Fruit fly (Drosophila melanogaster) whole organism, embryonic: ENCODE measurements around the gene BG642167.

ENCODE experiments used
- CG10267 ChIP-seq: fragments of 200-800 bp; sonication (Bioruptor generic); optimal IDR thresholded peaks from 2 replicates; lab custom pipeline; 2018; ENCODE audit warnings: missing biosample characterization, mild to moderate bottlenecking, missing genetic modification characterization, moderate library complexity
- CG11695 ChIP-seq: fragments of 200-800 bp; sonication (Bioruptor generic); IDR thresholded peaks from 3 replicates; pipeline ENCODE4 v1.3.6; 2022; ENCODE audit warnings: missing biosample characterization, missing genetic modification characterization
- CG12769 ChIP-seq: fragments of 200-800 bp; sonication (Bioruptor generic); optimal IDR thresholded peaks from 2 replicates; lab custom pipeline; 2019; ENCODE audit warnings: missing biosample characterization, mild to moderate bottlenecking, missing genetic modification characterization, moderate library complexity
- CG13287 ChIP-seq: fragments of 200-800 bp; sonication (Bioruptor generic); IDR thresholded peaks from 2 replicates; pipeline ENCODE4 v1.3.6; 2022; ENCODE audit warnings: missing biosample characterization, missing genetic modification characterization; ENCODE audit not compliant: partially characterized antibody
- CG13296 ChIP-seq: fragments of 200-800 bp; sonication (Bioruptor generic); optimal IDR thresholded peaks from 3 replicates; lab custom pipeline; 2018; ENCODE audit warnings: missing biosample characterization, mild to moderate bottlenecking, missing genetic modification characterization
- CG15696 ChIP-seq: fragments of 200-800 bp; sonication (Bioruptor generic); optimal IDR thresholded peaks from 2 replicates; lab custom pipeline; 2019; ENCODE audit warnings: missing biosample characterization, mild to moderate bottlenecking, missing genetic modification characterization, moderate library complexity
- CG1602 ChIP-seq: fragments of 200-800 bp; sonication (Bioruptor generic); optimal IDR thresholded peaks from 3 replicates; lab custom pipeline; 2016; ENCODE audit warnings: missing biosample characterization, missing genetic modification characterization
- CG18011 ChIP-seq: fragments of 200-800 bp; sonication (Bioruptor generic); optimal IDR thresholded peaks from 2 replicates; lab custom pipeline; 2017; ENCODE audit warnings: missing biosample characterization, missing genetic modification characterization, mild to moderate bottlenecking, moderate library complexity, missing genotype
- CG2202 ChIP-seq: fragments of 200-800 bp; sonication (Bioruptor generic); optimal IDR thresholded peaks from 2 replicates; lab custom pipeline; 2018; ENCODE audit warnings: missing biosample characterization, mild to moderate bottlenecking, missing genetic modification characterization
- CG6689 ChIP-seq: fragments of 200-800 bp; sonication (Bioruptor generic); IDR thresholded peaks from 2 replicates; pipeline ENCODE4 v1.3.6; 2022; ENCODE audit warnings: missing biosample characterization, missing genetic modification characterization
- CG7786 ChIP-seq: fragments of 200-800 bp; sonication (Bioruptor generic); optimal IDR thresholded peaks from 2 replicates; lab custom pipeline; 2016; ENCODE audit warnings: missing biosample characterization, missing genetic modification characterization
- CG7839 ChIP-seq: fragments of 200-800 bp; sonication (Bioruptor generic); optimal IDR thresholded peaks from 3 replicates; lab custom pipeline; 2018; ENCODE audit warnings: missing biosample characterization, mild to moderate bottlenecking, missing genetic modification characterization, moderate library complexity
- CG7963 ChIP-seq: fragments of 200-800 bp; sonication (Bioruptor generic); IDR thresholded peaks from 3 replicates; pipeline ENCODE4 v1.3.6; 2022; ENCODE audit warnings: missing biosample characterization, missing genetic modification characterization; ENCODE audit not compliant: partially characterized antibody
- CoRest ChIP-seq: fragments of 200-800 bp; sonication (Bioruptor generic); optimal IDR thresholded peaks from 3 replicates; lab custom pipeline; 2018; ENCODE audit warnings: missing biosample characterization, mild to moderate bottlenecking, missing genetic modification characterization, moderate library complexity
- Dad ChIP-seq: fragments of 200-800 bp; sonication (Bioruptor generic); optimal IDR thresholded peaks from 3 replicates; lab custom pipeline; 2016; ENCODE audit warnings: missing biosample characterization, missing genetic modification characterization
- Dll ChIP-seq: fragments of 200-800 bp; sonication (Bioruptor generic); IDR thresholded peaks from 4 replicates; pipeline ENCODE4 v1.3.6; 2022; ENCODE audit warnings: missing biosample characterization, missing genetic modification characterization; ENCODE audit not compliant: partially characterized antibody
- Dp ChIP-seq: fragments of 200-800 bp; sonication (Bioruptor generic); optimal IDR thresholded peaks from 2 replicates; lab custom pipeline; 2018; ENCODE audit warnings: missing biosample characterization, mild to moderate bottlenecking, missing genetic modification characterization, moderate library complexity
- E2f1 ChIP-seq: fragments of 200-800 bp; sonication (Bioruptor generic); IDR thresholded peaks from 2 replicates; pipeline ENCODE4 v1.3.6; 2022; ENCODE audit warnings: missing biosample characterization, missing genetic modification characterization
- ERR ChIP-seq: fragments of 200-800 bp; sonication (Bioruptor generic); optimal IDR thresholded peaks from 2 replicates; lab custom pipeline; 2016; ENCODE audit warnings: missing biosample characterization, missing genetic modification characterization
- Hsf ChIP-seq: fragments of 200-800 bp; sonication (Bioruptor generic); optimal IDR thresholded peaks from 3 replicates; lab custom pipeline; 2016; ENCODE audit warnings: missing biosample characterization, missing genetic modification characterization
- Med ChIP-seq: fragments of 200-800 bp; sonication (Bioruptor generic); peaks from one replicate; lab custom pipeline; 2016; ENCODE audit warnings: missing biosample characterization, missing genetic modification characterization, mild to moderate bottlenecking, inconsistent platforms, moderate library complexity
- PHDP ChIP-seq: fragments of 200-800 bp; sonication (Bioruptor generic); optimal IDR thresholded peaks from 3 replicates; lab custom pipeline; 2018; ENCODE audit warnings: missing biosample characterization, mild to moderate bottlenecking, missing genetic modification characterization, moderate library complexity
- Poxn ChIP-seq: fragments of 200-800 bp; sonication (Bioruptor generic); IDR thresholded peaks from 2 replicates; pipeline ENCODE4 v1.3.6; 2022; ENCODE audit warnings: missing biosample characterization, missing genetic modification characterization
- Ssrp ChIP-seq: fragments of 200-800 bp; sonication (Bioruptor generic); optimal IDR thresholded peaks from 2 replicates; lab custom pipeline; 2018; ENCODE audit warnings: missing biosample characterization, mild to moderate bottlenecking, missing genetic modification characterization, moderate library complexity
- cato ChIP-seq: fragments of 200-800 bp; sonication (Bioruptor generic); optimal IDR thresholded peaks from 2 replicates; lab custom pipeline; 2016; ENCODE audit warnings: missing biosample characterization, missing genetic modification characterization, borderline replicate concordance
- danr ChIP-seq: fragments of 200-800 bp; sonication (Bioruptor generic); IDR thresholded peaks from 2 replicates; pipeline ENCODE4 v1.3.6; 2022; ENCODE audit warnings: missing biosample characterization, missing genetic modification characterization
- dimm ChIP-seq: fragments of 200-800 bp; sonication (Bioruptor generic); IDR thresholded peaks from 2 replicates; pipeline ENCODE4 v1.3.6; 2022; ENCODE audit warnings: missing biosample characterization, missing genetic modification characterization
- emc ChIP-seq: fragments of 200-800 bp; sonication (Bioruptor generic); optimal IDR thresholded peaks from 2 replicates; lab custom pipeline; 2016; ENCODE audit warnings: missing biosample characterization, missing genetic modification characterization
- ewg ChIP-seq: fragments of 200-800 bp; sonication (Bioruptor generic); optimal IDR thresholded peaks from 3 replicates; lab custom pipeline; 2017; ENCODE audit warnings: mild to moderate bottlenecking, missing biosample characterization, missing genetic modification reagents, missing genetic modification characterization
- exex ChIP-seq: fragments of 200-800 bp; sonication (Bioruptor generic); optimal IDR thresholded peaks from 4 replicates; lab custom pipeline; 2018; ENCODE audit warnings: missing biosample characterization, mild to moderate bottlenecking, missing genetic modification characterization, moderate library complexity
- fd102C ChIP-seq: fragments of 200-800 bp; sonication (Bioruptor generic); optimal IDR thresholded peaks from 2 replicates; lab custom pipeline; 2018; ENCODE audit warnings: missing biosample characterization, mild to moderate bottlenecking, missing genetic modification characterization, moderate library complexity
- fd64A ChIP-seq: fragments of 200-800 bp; sonication (Bioruptor generic); optimal IDR thresholded peaks from 3 replicates; lab custom pipeline; 2018; ENCODE audit warnings: missing biosample characterization, mild to moderate bottlenecking, missing genetic modification characterization
- gcm2 ChIP-seq: fragments of 200-800 bp; sonication (Bioruptor generic); optimal IDR thresholded peaks from 2 replicates; lab custom pipeline; 2016; ENCODE audit warnings: missing biosample characterization, missing genetic modification characterization
- ken ChIP-seq: fragments of 200-800 bp; sonication (Bioruptor generic); IDR thresholded peaks from 3 replicates; pipeline ENCODE4 v1.3.6; 2022; ENCODE audit warnings: missing biosample characterization, missing genetic modification characterization
- klu ChIP-seq: fragments of 200-800 bp; sonication (Bioruptor generic); IDR thresholded peaks from 2 replicates; pipeline ENCODE4 v1.3.6; 2022; ENCODE audit warnings: missing biosample characterization, missing genetic modification characterization
- nerfin-2 ChIP-seq: fragments of 200-800 bp; sonication (Bioruptor generic); IDR thresholded peaks from 2 replicates; pipeline ENCODE4 v1.3.6; 2022; ENCODE audit warnings: missing biosample characterization, missing genetic modification characterization; ENCODE audit not compliant: partially characterized antibody
- pum ChIP-seq: fragments of 200-800 bp; sonication (Bioruptor generic); optimal IDR thresholded peaks from 2 replicates; lab custom pipeline; 2016; ENCODE audit warnings: missing biosample characterization, missing genetic modification characterization
- pzg ChIP-seq: fragments of 200-800 bp; sonication (Bioruptor generic); optimal IDR thresholded peaks from 3 replicates; lab custom pipeline; 2018; ENCODE audit warnings: missing biosample characterization, mild to moderate bottlenecking, missing genetic modification characterization, moderate library complexity
- sima ChIP-seq: fragments of 200-800 bp; sonication (Bioruptor generic); optimal IDR thresholded peaks from 2 replicates; lab custom pipeline; 2016; ENCODE audit warnings: missing biosample characterization, missing genetic modification characterization
- tup ChIP-seq: fragments of 200-800 bp; sonication (Bioruptor generic); optimal IDR thresholded peaks from 2 replicates; lab custom pipeline; 2016; ENCODE audit warnings: missing biosample characterization, mild to moderate bottlenecking, missing genetic modification characterization, moderate library complexity
- tx ChIP-seq: fragments of 200-800 bp; sonication (Bioruptor generic); optimal IDR thresholded peaks from 2 replicates; lab custom pipeline; 2016; ENCODE audit warnings: missing biosample characterization, missing genetic modification characterization
- usp ChIP-seq: fragments of >200 bp; optimal IDR thresholded peaks from 2 replicates; lab custom pipeline; 2017; ENCODE audit warnings: missing biosample characterization, missing genetic modification characterization

The BG642167 gene

DNA sequence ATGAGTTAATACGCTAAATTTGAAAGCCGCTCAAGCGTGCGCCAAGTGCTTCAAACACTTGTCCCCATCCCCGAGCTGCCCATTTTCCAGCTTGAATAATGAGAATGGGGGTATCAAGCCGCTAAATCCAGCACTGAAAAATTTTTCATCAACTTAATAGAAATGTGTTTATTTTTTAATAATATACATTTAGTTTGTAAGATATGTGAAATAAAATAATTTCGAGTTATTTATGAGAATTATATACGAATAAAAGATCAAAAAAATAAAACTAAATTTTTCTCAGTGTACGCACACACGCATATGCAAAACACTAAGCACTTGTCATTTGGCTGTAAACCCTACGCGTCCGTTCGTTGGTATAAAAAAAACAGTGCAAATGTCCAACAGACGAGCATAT is 48.6 kb downstream of the BG642167 start (continued):
- TF ChIP-seq ken (GFP tag; lab: Robert Waterston, UW): no peak
- no peak for TF ChIP-seq Med
- no peak for TF ChIP-seq Dll (GFP tag; lab: Robert Waterston, UW)
- TF ChIP-seq Hsf (GFP tag; lab: Kevin White, UChicago): no peak
- TF ChIP-seq CG7963 (GFP tag; lab: Robert Waterston, UW): no peak
- no peak for TF ChIP-seq CG1602 (GFP tag; lab: Kevin White, UChicago)
- no peak for TF ChIP-seq exex (tag; lab: Kevin White, UChicago)
- 0 out of 2 replicates have a peak, but pooled peaks have one; percentile 7 for TF ChIP-seq danr (GFP tag; lab: Robert Waterston, UW)
- TF ChIP-seq CG2202 (tag; lab: Kevin White, UChicago): no peak
- TF ChIP-seq emc (GFP tag; lab: Kevin White, UChicago): no peak
- TF ChIP-seq CoRest: no peak
- no peak for TF ChIP-seq klu (GFP tag; lab: Robert Waterston, UW)
- TF ChIP-seq E2f1 (GFP tag; lab: Robert Waterston, UW): no peak
- TF ChIP-seq Ssrp: no peak
- TF ChIP-seq fd64A (GFP tag; lab: Kevin White, UChicago): no peak
- no peak for TF ChIP-seq Dp (GFP tag; lab: Kevin White, UChicago)
- no peak for TF ChIP-seq CG12769 (tag; lab: Kevin White, UChicago)
- no peak for TF ChIP-seq Poxn
- TF ChIP-seq CG18011: no peak
- no peak for TF ChIP-seq gcm2 (GFP tag; lab: Kevin White, UChicago)
- TF ChIP-seq CG15696 (tag; lab: Kevin White, UChicago): no peak
- TF ChIP-seq pzg (GFP tag; lab: Kevin White, UChicago): no peak
- TF ChIP-seq nerfin-2 (GFP tag; lab: Robert Waterston, UW): no peak
- TF ChIP-seq ewg: peak; percentile 12
- no peak for TF ChIP-seq CG10267 (tag; lab: Kevin White, UChicago)
- no peak for TF ChIP-seq fd102C (GFP tag; lab: Kevin White, UChicago)
- TF ChIP-seq dimm (GFP tag; lab: Robert Waterston, UW): no peak
- TF ChIP-seq CG13296 (GFP tag; lab: Kevin White, UChicago): peak; percentile 24
- TF ChIP-seq usp (GFP tag; lab: Kevin White, UChicago): no peak
- no peak for TF ChIP-seq CG7786 (GFP tag; lab: Kevin White, UChicago)
- no peak for TF ChIP-seq tup
- TF ChIP-seq CG11695 (GFP tag; lab: Robert Waterston, UW): 0 out of 3 replicates have a peak, but pooled peaks have one; percentile 45
- TF ChIP-seq PHDP (tag; lab: Kevin White, UChicago): peak; percentile 22
- TF ChIP-seq pum (GFP tag; lab: Kevin White, UChicago): no peak
- no peak for TF ChIP-seq cato (GFP tag; lab: Kevin White, UChicago)
- no peak for TF ChIP-seq sima (GFP tag; lab: Kevin White, UChicago)
- TF ChIP-seq ERR (GFP tag; lab: Kevin White, UChicago): no peak
- TF ChIP-seq Dad (GFP tag; lab: Kevin White, UChicago): no peak
- no peak for TF ChIP-seq CG6689 (GFP tag; lab: Robert Waterston, UW)
- no peak for TF ChIP-seq CG13287
- TF ChIP-seq CG7839 (tag; lab: Kevin White, UChicago): peak; percentile 33
- TF ChIP-seq tx (GFP tag; lab: Kevin White, UChicago): no peak
- TF ChIP-seq, all 482 proteins: peak for 56
